Fruit fly (Drosophila melanogaster): ENCODE measurements around the gene Dhfr.

DNA sequence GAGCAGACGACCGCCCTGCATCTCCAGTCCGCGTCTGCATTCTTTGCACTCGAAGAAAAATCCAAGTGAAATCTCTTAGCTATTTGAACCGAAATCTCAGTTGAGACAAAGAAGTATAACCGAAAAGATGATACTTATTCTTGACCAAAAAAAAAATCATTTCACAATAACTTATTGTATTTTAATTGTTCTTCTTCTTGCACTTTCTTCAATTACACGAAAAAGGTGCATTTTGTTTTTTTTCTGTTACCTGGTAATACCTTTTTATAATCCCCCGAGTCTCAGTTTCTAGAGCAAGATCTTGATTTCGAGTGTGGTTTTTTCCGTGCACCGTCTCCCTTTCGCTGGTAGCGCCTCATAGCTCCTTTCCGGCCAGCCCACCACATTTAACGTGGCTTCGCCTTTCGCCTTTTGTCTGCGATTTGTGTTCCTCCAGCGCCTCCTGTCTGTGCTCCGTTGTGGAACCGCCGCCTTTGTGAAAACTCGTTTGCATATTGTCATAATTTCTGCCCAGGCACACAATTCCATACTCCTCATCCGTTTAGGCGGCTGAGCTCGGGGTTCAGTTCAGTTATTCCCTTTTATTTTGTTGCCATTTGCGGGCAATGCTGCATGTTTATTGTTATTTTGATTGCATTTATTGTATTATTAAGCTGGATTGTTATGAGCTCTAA lies 45.9 kb downstream of the Dhfr start:
- no peak for TF ChIP-seq CG8478 (optimal IDR thresholded peaks at IDR 0.05)
- TF ChIP-seq psq (optimal IDR thresholded peaks at IDR 0.05) = no peak
- TF ChIP-seq Dll (optimal IDR thresholded peaks at IDR 0.05) = no peak

Data from whole organism.